Fruit fly (Drosophila melanogaster) whole organism, pupa: Measurements from ENCODE around the gene Col4a1.

Source experiments
- CG17806 ChIP-seq: fragments of 200-800 bp; sonication (Bioruptor generic); optimal IDR thresholded peaks from 2 replicates; lab custom pipeline; 2018; ENCODE audit warnings: missing biosample characterization, mild to moderate bottlenecking, missing genetic modification characterization, moderate library complexity
- CG32121 ChIP-seq: fragments of 200-800 bp; sonication (Bioruptor generic); IDR thresholded peaks from 2 replicates; pipeline ENCODE4 v1.3.6; 2022; ENCODE audit warnings: missing biosample characterization, missing genetic modification characterization
- CG4496 ChIP-seq: fragments of 200-800 bp; sonication (Bioruptor generic); IDR thresholded peaks from 3 replicates; pipeline ENCODE4 v1.3.6; 2022; ENCODE audit warnings: missing biosample characterization, missing genetic modification characterization
- CG9948 ChIP-seq: fragments of 200-800 bp; sonication (Bioruptor generic); optimal IDR thresholded peaks from 2 replicates; lab custom pipeline; 2018; ENCODE audit warnings: missing biosample characterization, mild to moderate bottlenecking, missing genetic modification characterization, moderate library complexity
- D1 ChIP-seq: fragments of 200-800 bp; sonication (Bioruptor generic); optimal IDR thresholded peaks from 2 replicates; lab custom pipeline; 2018; ENCODE audit warnings: missing biosample characterization, mild to moderate bottlenecking, missing genetic modification characterization, moderate library complexity
- EcR ChIP-seq: fragments of 200-800 bp; sonication (Bioruptor generic); optimal IDR thresholded peaks from 3 replicates; lab custom pipeline; 2019; ENCODE audit warnings: missing biosample characterization, missing genetic modification characterization, mild to moderate bottlenecking, moderate library complexity, missing genetic modification reagents
- Pif1A ChIP-seq: fragments of 200-800 bp; sonication (Bioruptor generic); optimal IDR thresholded peaks from 3 replicates; lab custom pipeline; 2016; ENCODE audit warnings: missing biosample characterization, missing genetic modification characterization
- Pif1B ChIP-seq: fragments of 200-800 bp; sonication (Bioruptor generic); optimal IDR thresholded peaks from 3 replicates; lab custom pipeline; 2016; ENCODE audit warnings: missing biosample characterization, missing genetic modification characterization
- fd96Ca ChIP-seq: fragments of 200-800 bp; sonication (Bioruptor generic); IDR thresholded peaks from 3 replicates; pipeline ENCODE4 v1.3.6; 2022; ENCODE audit warnings: missing biosample characterization, missing genetic modification characterization

DNA sequence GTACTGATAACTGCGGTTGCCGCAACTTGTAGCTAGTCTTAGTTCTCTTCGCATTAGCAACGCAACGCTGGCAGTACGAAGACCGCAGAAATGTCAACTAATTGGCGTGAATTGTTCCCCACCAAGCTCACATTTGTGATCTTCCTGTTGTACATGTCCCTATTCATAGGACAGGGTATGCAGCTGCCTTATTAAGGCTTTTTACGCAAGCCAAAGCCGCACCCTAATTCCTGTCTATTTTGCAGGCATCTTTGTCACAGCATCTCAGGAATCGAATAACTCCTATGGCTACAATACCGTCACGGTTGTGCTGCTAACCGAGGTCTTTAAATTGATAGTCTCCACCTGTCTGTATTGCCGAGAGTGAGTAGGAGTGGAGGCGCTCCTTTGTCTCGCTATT, 23.6 kb downstream of the Col4a1 start, which contains the start of gene eIF3h:
- no peak for TF ChIP-seq CG32121 (GFP tag; lab: Robert Waterston, UW)
- TF ChIP-seq CG4496 (GFP tag; lab: Robert Waterston, UW) = no peak
- no peak for TF ChIP-seq D1
- no peak for TF ChIP-seq CG9948
- TF ChIP-seq Pif1B (GFP tag; lab: Kevin White, UChicago) = no peak
- TF ChIP-seq CG17806 (tag; lab: Kevin White, UChicago) = no peak
- TF ChIP-seq EcR (GFP tag; lab: Kevin White, UChicago) = no peak
- TF ChIP-seq Pif1A (GFP tag; lab: Kevin White, UChicago) = no peak
- TF ChIP-seq fd96Ca (GFP tag; lab: Robert Waterston, UW) = no peak
